Worm (Caenorhabditis elegans) whole organism, L4 larva: ENCODE measurements around the gene H05C05.2.

ENCODE experiments used
- D1046.2 ChIP-seq: fragments of 200-800 bp; sonication (Bioruptor generic); IDR thresholded peaks from 2 replicates; pipeline ENCODE4 v1.3.6; 2022; ENCODE audit warnings: missing genetic modification characterization, missing compliant biosample characterization
- F10B5.3 ChIP-seq: sonication (generic microtip); optimal IDR thresholded peaks from 2 replicates; lab custom pipeline; 2016; ENCODE audit warnings: mild to moderate bottlenecking, missing genetic modification characterization, missing compliant biosample characterization
- F26F4.8 ChIP-seq: fragments of 200-800 bp; sonication (Bioruptor generic); conservative IDR thresholded peaks from 2 replicates; pipeline ENCODE4 v1.3.6; 2022; ENCODE audit warnings: missing genetic modification characterization, missing compliant biosample characterization
- F37D6.2 ChIP-seq: sonication (generic microtip); optimal IDR thresholded peaks from 2 replicates; lab custom pipeline; 2016; ENCODE audit warnings: mild to moderate bottlenecking, missing genetic modification characterization, missing compliant biosample characterization
- F49E8.2 ChIP-seq: sonication (generic microtip); optimal IDR thresholded peaks from 2 replicates; lab custom pipeline; 2016; ENCODE audit warnings: missing compliant biosample characterization, mild to moderate bottlenecking, missing genetic modification characterization, borderline replicate concordance
- R02D3.7 ChIP-seq: fragments of 150-350 bp; sonication (generic microtip); optimal IDR thresholded peaks from 3 replicates; lab custom pipeline; 2014; ENCODE audit warnings: missing biosample characterization, missing genetic modification characterization
- Y48G9A.11 ChIP-seq: fragments of 200-800 bp; sonication (Bioruptor generic); IDR thresholded peaks from 2 replicates; pipeline ENCODE4 v1.3.6; 2022; ENCODE audit warnings: missing genetic modification reagents, missing genetic modification characterization, missing compliant biosample characterization
- ceh-20 ChIP-seq: fragments of 200-800 bp; sonication (Bioruptor generic); IDR thresholded peaks from 2 replicates; pipeline ENCODE4 v1.3.6; 2022; ENCODE audit warnings: missing genetic modification reagents, missing genetic modification characterization, missing compliant biosample characterization
- ceh-28 ChIP-seq: fragments of 150-350 bp; optimal IDR thresholded peaks from 2 replicates; lab custom pipeline; 2014; ENCODE audit warnings: missing biosample characterization, missing genetic modification reagents, missing genetic modification characterization
- ceh-32 ChIP-seq: sonication (generic microtip); optimal IDR thresholded peaks from 2 replicates; lab custom pipeline; 2016; ENCODE audit warnings: mild to moderate bottlenecking, missing genetic modification characterization, missing compliant biosample characterization; ENCODE audit not compliant: poor library complexity
- ctbp-1 ChIP-seq: fragments of 200-800 bp; sonication (Bioruptor generic); IDR thresholded peaks from 2 replicates; pipeline ENCODE4 v1.3.6; 2022; ENCODE audit warnings: missing genetic modification reagents, missing genetic modification characterization, missing compliant biosample characterization
- daf-16 ChIP-seq, 3 experiments: sonication (generic microtip); optimal IDR thresholded peaks; 2 replicates each; lab custom pipeline; 2016 to 2017; ENCODE audit warnings: missing genetic modification characterization in 3 of 3, missing genetic modification reagents in 3 of 3, mild to moderate bottlenecking in 2 of 3, missing compliant biosample characterization in 2 of 3, missing biosample characterization in 1 of 3, moderate library complexity in 1 of 3
- daf-8 ChIP-seq: fragments of 200-800 bp; sonication (Bioruptor generic); IDR thresholded peaks from 2 replicates; pipeline ENCODE4 v1.3.6; 2022; ENCODE audit warnings: missing genetic modification characterization, missing compliant biosample characterization
- dmd-6 ChIP-seq: fragments of 200-800 bp; sonication (Bioruptor generic); IDR thresholded peaks from 2 replicates; pipeline ENCODE4 v1.3.6; 2022; ENCODE audit warnings: missing genetic modification reagents, missing genetic modification characterization, missing compliant biosample characterization
- dpl-1 ChIP-seq: fragments of 150-350 bp; optimal IDR thresholded peaks from 2 replicates; lab custom pipeline; 2014; ENCODE audit warnings: missing biosample characterization, missing genetic modification reagents, missing genetic modification characterization
- dve-1 ChIP-seq: sonication (generic microtip); optimal IDR thresholded peaks from 2 replicates; lab custom pipeline; 2017; ENCODE audit warnings: antibody characterized with exemption, mild to moderate bottlenecking, missing genetic modification characterization, missing compliant biosample characterization; ENCODE audit not compliant: insufficient read depth
- fkh-10 ChIP-seq: fragments of 150-350 bp; optimal IDR thresholded peaks from 2 replicates; lab custom pipeline; 2014; ENCODE audit warnings: missing biosample characterization, missing genetic modification reagents, missing genetic modification characterization
- gei-8 ChIP-seq: fragments of 200-800 bp; sonication (Bioruptor generic); optimal IDR thresholded peaks from 2 replicates; lab custom pipeline; 2018; ENCODE audit warnings: mild to moderate bottlenecking, missing genetic modification characterization, missing compliant biosample characterization
- hif-1 ChIP-seq, 2 experiments: sonication (generic microtip); optimal IDR thresholded peaks; 2 replicates each; lab custom pipeline; 2016 to 2017; ENCODE audit warnings: missing compliant biosample characterization in 2 of 2, missing genetic modification characterization in 2 of 2, missing genetic modification reagents in 2 of 2, missing genotype in 2 of 2, mild to moderate bottlenecking in 1 of 2
- hmg-1.1 ChIP-seq: fragments of 200-800 bp; sonication (Bioruptor generic); IDR thresholded peaks from 2 replicates; pipeline ENCODE4 v1.3.6; 2022; ENCODE audit warnings: missing genetic modification reagents, missing genetic modification characterization, missing compliant biosample characterization
- jun-1 ChIP-seq: fragments of 150-350 bp; optimal IDR thresholded peaks from 2 replicates; lab custom pipeline; 2014; ENCODE audit warnings: missing biosample characterization, missing genetic modification reagents, missing genetic modification characterization
- lin-1 ChIP-seq: fragments of 200-800 bp; sonication (Bioruptor generic); IDR thresholded peaks from 2 replicates; pipeline ENCODE4 v1.3.6; 2022; ENCODE audit warnings: missing genetic modification reagents, missing genetic modification characterization, missing compliant biosample characterization
- lin-29 ChIP-seq: fragments of 200-800 bp; sonication (Bioruptor generic); IDR thresholded peaks from 2 replicates; pipeline ENCODE4 v1.3.6; 2022; ENCODE audit warnings: missing genetic modification reagents, missing genetic modification characterization, missing compliant biosample characterization
- lsy-2 ChIP-seq, 2 experiments: fragments of 150-350 bp in 1 of 2; sonication (generic microtip) in 1 of 2; optimal IDR thresholded peaks; 2 replicates each; lab custom pipeline; 2014 to 2017; ENCODE audit warnings: missing biosample characterization in 2 of 2, missing genetic modification characterization in 2 of 2
- mdl-1 ChIP-seq, 2 experiments: fragments of 150-350 bp in 1 of 2; sonication (generic microtip) in 1 of 2; optimal IDR thresholded peaks; 2 replicates each; lab custom pipeline; 2014 to 2017; ENCODE audit warnings: missing biosample characterization in 2 of 2, missing genetic modification characterization in 2 of 2
- mdt-29 ChIP-seq: fragments of 200-800 bp; sonication (Bioruptor generic); IDR thresholded peaks from 2 replicates; pipeline ENCODE4 v1.3.6; 2022; ENCODE audit warnings: missing genetic modification reagents, missing genetic modification characterization, missing compliant biosample characterization
- mes-2 ChIP-seq: sonication (generic microtip); optimal IDR thresholded peaks from 2 replicates; lab custom pipeline; 2016; ENCODE audit warnings: missing genotype, mild to moderate bottlenecking, missing genetic modification characterization, missing compliant biosample characterization; ENCODE audit not compliant: poor library complexity, severe bottlenecking
- nhr-102 ChIP-seq: sonication (generic microtip); optimal IDR thresholded peaks from 2 replicates; lab custom pipeline; 2016; ENCODE audit warnings: mild to moderate bottlenecking, missing genetic modification characterization, moderate library complexity, missing compliant biosample characterization
- nhr-25 ChIP-seq: sonication (generic microtip); optimal IDR thresholded peaks from 2 replicates; lab custom pipeline; 2017; ENCODE audit warnings: missing genetic modification characterization, mild to moderate bottlenecking, missing compliant biosample characterization, antibody characterized with exemption, moderate library complexity, borderline replicate concordance; ENCODE audit not compliant: insufficient read depth
- nhr-42 ChIP-seq: fragments of 200-800 bp; sonication (Bioruptor generic); IDR thresholded peaks from 2 replicates; pipeline ENCODE4 v1.3.6; 2022; ENCODE audit warnings: missing genetic modification characterization, missing compliant biosample characterization
- nhr-48 ChIP-seq: sonication (generic microtip); optimal IDR thresholded peaks from 2 replicates; lab custom pipeline; 2016; ENCODE audit warnings: mild to moderate bottlenecking, missing genetic modification characterization, missing compliant biosample characterization
- nhr-6 ChIP-seq: fragments of 150-350 bp; optimal IDR thresholded peaks from 2 replicates; lab custom pipeline; 2014; ENCODE audit warnings: missing biosample characterization, missing genetic modification characterization
- nhr-76 ChIP-seq: fragments of 150-350 bp; optimal IDR thresholded peaks from 2 replicates; lab custom pipeline; 2014; ENCODE audit warnings: missing biosample characterization, missing genetic modification characterization
- nhr-77 ChIP-seq: fragments of 150-350 bp; optimal IDR thresholded peaks from 2 replicates; lab custom pipeline; 2014; ENCODE audit warnings: missing biosample characterization, missing genetic modification characterization
- pha-4 ChIP-seq, 2 experiments: fragments of 150-350 bp in 1 of 2; fragments of 200-800 bp in 1 of 2; sonication (Bioruptor generic) in 1 of 2; IDR thresholded peaks in 1 of 2; optimal IDR thresholded peaks in 1 of 2; 2 replicates each; pipeline versions ENCODE4 v1.3.6 to Lab custom; 2014 to 2022; ENCODE audit warnings: missing genetic modification characterization in 2 of 2, missing genetic modification reagents in 2 of 2, missing biosample characterization in 1 of 2, missing compliant biosample characterization in 1 of 2
- rbr-2 ChIP-seq: sonication (generic microtip); optimal IDR thresholded peaks from 2 replicates; lab custom pipeline; 2016; ENCODE audit warnings: missing genotype, missing genetic modification characterization, missing compliant biosample characterization
- set-16 ChIP-seq: fragments of 200-800 bp; sonication (Bioruptor generic); IDR thresholded peaks from 2 replicates; pipeline ENCODE4 v1.3.6; 2022; ENCODE audit warnings: missing genetic modification reagents, missing genetic modification characterization, missing compliant biosample characterization
- skn-1 ChIP-seq: fragments of 150-350 bp; optimal IDR thresholded peaks from 2 replicates; lab custom pipeline; 2014; ENCODE audit warnings: missing biosample characterization, missing genetic modification characterization
- snpc-4 ChIP-seq: fragments of 150-350 bp; optimal IDR thresholded peaks from 2 replicates; lab custom pipeline; 2014; ENCODE audit warnings: missing biosample characterization, missing genetic modification characterization
- spr-1 ChIP-seq: sonication (generic microtip); optimal IDR thresholded peaks from 2 replicates; lab custom pipeline; 2016; ENCODE audit warnings: mild to moderate bottlenecking, missing genetic modification characterization, missing compliant biosample characterization
- spr-3 ChIP-seq: fragments of 200-800 bp; sonication (Bioruptor generic); optimal IDR thresholded peaks from 2 replicates; lab custom pipeline; 2018; ENCODE audit warnings: mild to moderate bottlenecking, missing genetic modification characterization, missing compliant biosample characterization
- tra-1 ChIP-seq: fragments of 200-800 bp; sonication (Bioruptor generic); IDR thresholded peaks from 2 replicates; pipeline ENCODE4 v1.3.6; 2022; ENCODE audit warnings: missing genetic modification reagents, missing genetic modification characterization, missing compliant biosample characterization
- unc-130 ChIP-seq: sonication (generic microtip); optimal IDR thresholded peaks from 2 replicates; lab custom pipeline; 2016; ENCODE audit warnings: missing genetic modification reagents, missing genetic modification characterization, missing compliant biosample characterization
- unc-62 ChIP-seq, 3 experiments: fragments of 150-350 bp in 1 of 3; sonication (generic microtip); optimal IDR thresholded peaks in 2 of 3; peaks in 1 of 3; 1 replicate in 1 of 3; 2 replicates in 2 of 3; lab custom pipeline; 2014 to 2017; ENCODE audit warnings: missing biosample characterization in 3 of 3, missing genetic modification characterization in 3 of 3, missing genetic modification reagents in 3 of 3, missing genotype in 1 of 3
- vab-7 ChIP-seq: fragments of 200-800 bp; sonication (Bioruptor generic); IDR thresholded peaks from 2 replicates; pipeline ENCODE4 v1.3.6; 2022; ENCODE audit warnings: missing genetic modification reagents, missing genetic modification characterization, missing compliant biosample characterization
- zag-1 ChIP-seq: fragments of 150-350 bp; optimal IDR thresholded peaks from 2 replicates; lab custom pipeline; 2014; ENCODE audit warnings: missing biosample characterization, missing genetic modification characterization
- zip-11 ChIP-seq: fragments of 200-800 bp; sonication (Bioruptor generic); IDR thresholded peaks from 2 replicates; pipeline ENCODE4 v1.3.6; 2022; ENCODE audit warnings: missing genetic modification characterization, missing compliant biosample characterization
- ztf-11 ChIP-seq: fragments of 150-350 bp; optimal IDR thresholded peaks from 2 replicates; lab custom pipeline; 2014; ENCODE audit warnings: missing biosample characterization, missing genetic modification characterization
- ztf-7 ChIP-seq: fragments of 150-350 bp; optimal IDR thresholded peaks from 2 replicates; lab custom pipeline; 2014; ENCODE audit warnings: missing biosample characterization, missing genetic modification characterization

Gene H05C05.2

DNA sequence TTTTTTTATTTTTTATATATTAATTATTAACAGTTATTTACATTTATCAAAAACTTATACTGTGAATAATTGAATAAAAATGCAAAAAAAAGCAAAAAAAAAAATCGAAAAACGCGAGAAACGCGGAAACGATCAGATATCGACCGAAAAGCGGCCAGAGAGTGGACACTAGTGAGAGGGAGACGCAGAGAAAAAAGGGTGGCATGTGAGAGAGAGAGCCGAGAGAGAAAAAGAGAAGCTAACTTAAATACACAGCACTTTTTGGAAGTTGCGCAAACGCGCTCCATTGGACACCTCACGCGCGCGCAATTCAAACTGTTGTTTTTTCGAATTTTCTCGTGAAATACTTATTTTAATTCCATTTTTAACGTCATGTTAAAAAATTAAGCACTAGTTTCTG lies 1.0 kb upstream of the H05C05.2 start:
- TF ChIP-seq nhr-42 (GFP tag; lab: Robert Waterston, UW), result no peak
- TF ChIP-seq jun-1 (tag; lab: Kevin White, UChicago), result no peak
- TF ChIP-seq skn-1, result no peak
- TF ChIP-seq vab-7, result no peak
- no peak for TF ChIP-seq daf-16 (GFP tag; optimal IDR thresholded peaks at IDR 0.05; lab: Kevin White, UChicago)
- peak; percentile 46 for TF ChIP-seq daf-16 (tag; optimal IDR thresholded peaks at IDR 0.05; lab: Kevin White, UChicago)
- TF ChIP-seq Y48G9A.11 (GFP tag; lab: Robert Waterston, UW), result no peak
- peak; percentile 1 to 80 for TF ChIP-seq mdl-1 (tag; optimal IDR thresholded peaks at IDR 0.05; lab: Kevin White, UChicago)
- peak; percentile 82 for TF ChIP-seq rbr-2 (tag; lab: Kevin White, UChicago)
- TF ChIP-seq spr-1 (tag; lab: Kevin White, UChicago), result peak; percentile 28
- no peak for TF ChIP-seq zip-11 (GFP tag; lab: Robert Waterston, UW)
- TF ChIP-seq nhr-77 (tag; lab: Kevin White, UChicago), result peak; percentile 20
- TF ChIP-seq hif-1 (tag; optimal IDR thresholded peaks at IDR 0.05; lab: Kevin White, UChicago), result peak in 1 of 2 experiments; percentile 58
- TF ChIP-seq dpl-1 (GFP tag; lab: Kevin White, UChicago), result peak; percentile 86
- peak; percentile 82 for TF ChIP-seq mes-2 (tag; lab: Kevin White, UChicago)
- TF ChIP-seq ctbp-1, result peak; percentile 57; the same call in 1 of the 2 replicates
- TF ChIP-seq gei-8, result no peak
- TF ChIP-seq zag-1, result no peak
- TF ChIP-seq lsy-2 (tag; optimal IDR thresholded peaks at IDR 0.05; lab: Kevin White, UChicago), result peak; percentile 41 to 84
- TF ChIP-seq lin-1, result 0 out of 2 replicates have a peak, but pooled peaks have one; percentile 12
- peak; percentile 63 for TF ChIP-seq fkh-10 (GFP tag; lab: Kevin White, UChicago)
- no peak for TF ChIP-seq spr-3 (GFP tag; lab: Kevin White, UChicago)
- TF ChIP-seq pha-4 (GFP tag; IDR thresholded peaks at IDR 0.05; lab: Robert Waterston, UW), result peak; percentile 71
- TF ChIP-seq pha-4 (tag; optimal IDR thresholded peaks at IDR 0.05; lab: Kevin White, UChicago), result peak; percentile 44
- peak; percentile 72 for TF ChIP-seq unc-130 (GFP tag; lab: Kevin White, UChicago)
- TF ChIP-seq set-16, result peak; percentile 51
- TF ChIP-seq unc-62 (GFP tag; optimal IDR thresholded peaks at IDR 0.05 in 1 of 2; lab: Kevin White, UChicago), result peak in 1 of 2 experiments; percentile 90
- no peak for TF ChIP-seq unc-62 (tag; optimal IDR thresholded peaks at IDR 0.05; lab: Kevin White, UChicago)
- peak; percentile 34 for TF ChIP-seq nhr-48
- no peak for TF ChIP-seq nhr-102
- TF ChIP-seq R02D3.7 (tag; lab: Kevin White, UChicago), result no peak
- peak; percentile 31 for TF ChIP-seq ceh-28
- peak; percentile 30 for TF ChIP-seq nhr-6 (tag; lab: Kevin White, UChicago)
- no peak for TF ChIP-seq mdt-29 (GFP tag; lab: Robert Waterston, UW)
- TF ChIP-seq F10B5.3 (tag; lab: Kevin White, UChicago), result no peak
- TF ChIP-seq ztf-7, result no peak
- no peak for TF ChIP-seq nhr-25
- TF ChIP-seq F49E8.2, result no peak
- peak; percentile 53 for TF ChIP-seq dve-1 (tag; lab: Kevin White, UChicago)
- no peak for TF ChIP-seq F26F4.8 (GFP tag; lab: Robert Waterston, UW)
- peak; percentile 80 for TF ChIP-seq ceh-20
- peak; percentile 44 for TF ChIP-seq F37D6.2
- TF ChIP-seq ceh-32, result no peak
- TF ChIP-seq nhr-76 (tag; lab: Kevin White, UChicago), result no peak
- peak; percentile 85 for TF ChIP-seq hmg-1.1 (GFP tag; lab: Robert Waterston, UW)
- TF ChIP-seq dmd-6 (GFP tag; lab: Robert Waterston, UW), result peak; percentile 65; the same call in 1 of the 2 replicates
- no peak for TF ChIP-seq ztf-11 (tag; lab: Kevin White, UChicago)
- TF ChIP-seq tra-1 (GFP tag; lab: Robert Waterston, UW), result peak; percentile 79
- TF ChIP-seq lin-29, result peak; percentile 45; the same call in 1 of the 2 replicates
- no peak for TF ChIP-seq D1046.2 (GFP tag; lab: Robert Waterston, UW)
- no peak for TF ChIP-seq daf-8
- TF ChIP-seq snpc-4, result no peak
